Worm (Caenorhabditis elegans): ENCODE results near the gene F54E4.3.
A peak's percentile ranks its signal among the peaks of the same experiment; 100 is the strongest.

Gene F54E4.3

ce11 chrX:14636712-14637111 is 491 bp upstream of the F54E4.3 start:
- TF ChIP-seq nfyb-1 (GFP tag; IDR thresholded peaks at IDR 0.05) (0 out of 2 replicates have a peak, but pooled peaks have one; percentile 67), atf-7 (tag; optimal IDR thresholded peaks at IDR 0.05) (no peak), Y56A3A.18 (GFP tag; IDR thresholded peaks at IDR 0.05) (0 out of 2 replicates have a peak, but pooled peaks have one; percentile 16), attf-5 (GFP tag; optimal IDR thresholded peaks at IDR 0.05) (no peak), aptf-3 (GFP tag; IDR thresholded peaks at IDR 0.05) (0 out of 2 replicates have a peak, but pooled peaks have one; percentile 41), chd-7 (tag; optimal IDR thresholded peaks at IDR 0.05) (no peak), zfh-2 (GFP tag; conservative IDR thresholded peaks at IDR 0.05) (peak; percentile 94), egl-44 (GFP tag; IDR thresholded peaks at IDR 0.05) (no peak), akir-1 (GFP tag; optimal IDR thresholded peaks at IDR 0.05) (no peak), ceh-27 (GFP tag; optimal IDR thresholded peaks at IDR 0.05) (peak; percentile 20), K12H6.12 (tag; optimal IDR thresholded peaks at IDR 0.05) (peak; percentile 55), dox-1 (GFP tag; IDR thresholded peaks at IDR 0.05) (no peak), lin-35 (GFP tag; optimal IDR thresholded peaks at IDR 0.05) (peak in 1 of 3 experiments; percentile 30), Y53G8AR.9 (GFP tag; conservative IDR thresholded peaks at IDR 0.05) (no peak), die-1 (tag; optimal IDR thresholded peaks at IDR 0.05) (no peak), B0261.1 (tag; optimal IDR thresholded peaks at IDR 0.05) (no peak)

ce11 chrX:14633679-14634078 is 2.5 kb downstream of the F54E4.3 start:
- TF ChIP-seq hsf-1 (GFP tag; IDR thresholded peaks at IDR 0.05) (no peak), efl-1 (GFP tag; optimal IDR thresholded peaks at IDR 0.05) (no peak), cebp-1 (GFP tag; IDR thresholded peaks at IDR 0.05) (no peak), cebp-1 (tag; optimal IDR thresholded peaks at IDR 0.05) (no peak), F49E8.2 (tag; optimal IDR thresholded peaks at IDR 0.05; ENCODE audit: insufficient read depth) (no peak), F23B12.7 (tag; optimal IDR thresholded peaks at IDR 0.05; ENCODE audit: insufficient read depth) (no peak), snpc-1.1 (tag; optimal IDR thresholded peaks at IDR 0.05; ENCODE audit: insufficient read depth) (no peak), F52B5.7 (tag; optimal IDR thresholded peaks at IDR 0.05) (no peak), chd-7 (tag; optimal IDR thresholded peaks at IDR 0.05) (no peak), Y79H2A.3 (GFP tag; conservative IDR thresholded peaks at IDR 0.05) (no peak), ztf-3 (GFP tag; optimal IDR thresholded peaks at IDR 0.05) (no peak)

- TF ChIP-seq nhr-90 (tag; optimal IDR thresholded peaks at IDR 0.05) (no peak), sptf-2 (GFP tag; optimal IDR thresholded peaks at IDR 0.05) (no peak), snpc-4 (GFP tag; optimal IDR thresholded peaks at IDR 0.05) (no peak), snpc-4 (tag; optimal IDR thresholded peaks at IDR 0.05) (no peak), hlh-26 (GFP tag; conservative IDR thresholded peaks at IDR 0.05) (no peak), ztf-22 (GFP tag; optimal IDR thresholded peaks at IDR 0.05) (no peak), ama-1 (optimal IDR thresholded peaks at IDR 0.05) (no peak), ama-1 (GFP tag; optimal IDR thresholded peaks at IDR 0.05) (no peak), unc-62 (GFP tag; optimal IDR thresholded peaks at IDR 0.05) (no peak), C06A6.2 (GFP tag; conservative IDR thresholded peaks at IDR 0.05) (no peak), F57A8.1 (GFP tag; optimal IDR thresholded peaks at IDR 0.05) (no peak)
These were observed 7.4 kb downstream of the F54E4.3 start, which contains the start of gene F54E4.2 for ce11 chrX:14628816-14629215. TSS of gene F54E4.2 (minus strand) at chrX:14628916.
